Fruit fly (Drosophila melanogaster): Measurements from ENCODE around the gene CG10700.

- TF ChIP-seq bab1 (GFP tag; optimal IDR thresholded peaks at IDR 0.05) = no peak
- no peak for TF ChIP-seq ovo (GFP tag; optimal IDR thresholded peaks at IDR 0.05)
- no peak for TF ChIP-seq kay (GFP tag; ENCODE audit: borderline replicate concordance)
- TF ChIP-seq CG11617 (GFP tag; optimal IDR thresholded peaks at IDR 0.05) = no peak
- TF ChIP-seq pad (GFP tag; optimal IDR thresholded peaks at IDR 0.05) = no peak
- TF ChIP-seq CG7101 (tag; optimal IDR thresholded peaks at IDR 0.05) = no peak
- no peak for TF ChIP-seq CG1620 (GFP tag; optimal IDR thresholded peaks at IDR 0.05)
Measured at dm6 chr2L:19123472-19124070, 44.7 kb upstream of the CG10700 start, which contains the start of gene Phb1.

Data from whole organism, adult.